Fruit fly (Drosophila melanogaster): ENCODE results near the gene Ptpa.

Gene Ptpa

DNA sequence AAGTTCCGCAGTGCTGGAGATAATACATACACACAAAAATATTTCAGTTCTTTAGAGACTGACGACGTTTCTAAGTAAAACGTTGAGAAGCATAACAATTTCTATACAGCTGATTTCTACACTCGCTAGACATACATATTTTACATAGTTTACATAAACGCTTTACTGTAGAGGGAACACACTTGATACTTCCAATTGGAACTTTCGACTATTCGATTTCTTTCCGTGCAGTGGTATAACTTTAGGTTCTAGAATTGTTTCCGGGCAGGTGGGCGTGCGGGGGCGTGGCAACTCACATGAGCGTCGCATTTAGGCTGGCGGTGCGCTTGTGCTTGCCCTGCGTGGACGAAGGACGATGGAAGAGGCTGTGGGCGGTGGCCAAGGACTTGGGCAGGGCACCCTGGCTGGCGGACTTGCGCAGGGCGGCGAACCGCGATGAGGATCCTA lies 4.3 kb upstream of the Ptpa start (continued):
- TF ChIP-seq her (GFP tag; optimal IDR thresholded peaks at IDR 0.05) (no peak), CG10147 (GFP tag; optimal IDR thresholded peaks at IDR 0.05) (no peak), sqz (GFP tag; optimal IDR thresholded peaks at IDR 0.05) (no peak), H2.0 (GFP tag; IDR thresholded peaks at IDR 0.05) (no peak), HmgD (GFP tag; optimal IDR thresholded peaks at IDR 0.05) (peak; percentile 30), ken (GFP tag; IDR thresholded peaks at IDR 0.05) (no peak), ci (GFP tag; IDR thresholded peaks at IDR 0.05) (no peak), CG15269 (tag; optimal IDR thresholded peaks at IDR 0.05) (peak; percentile 25), Dref (GFP tag; IDR thresholded peaks at IDR 0.05) (no peak), cad (GFP tag; optimal IDR thresholded peaks at IDR 0.05) (no peak), CG2875 (GFP tag; optimal IDR thresholded peaks at IDR 0.05) (no peak), CG31224 (GFP tag; IDR thresholded peaks at IDR 0.05) (no peak), tll (GFP tag; optimal IDR thresholded peaks at IDR 0.05) (no peak), gcm (GFP tag; optimal IDR thresholded peaks at IDR 0.05) (no peak), br (optimal IDR thresholded peaks at IDR 0.05) (no peak), stwl (tag; optimal IDR thresholded peaks at IDR 0.05) (no peak), CG13775 (GFP tag; optimal IDR thresholded peaks at IDR 0.05) (no peak), CG12155 (GFP tag; optimal IDR thresholded peaks at IDR 0.05) (no peak), HLH3B (GFP tag; IDR thresholded peaks at IDR 0.05) (no peak), CG18619 (GFP tag; optimal IDR thresholded peaks at IDR 0.05) (no peak), CG12299 (tag; optimal IDR thresholded peaks at IDR 0.05) (no peak), Scr (GFP tag; IDR thresholded peaks at IDR 0.05; ENCODE audit: partially characterized antibody) (no peak), nmo (GFP tag; optimal IDR thresholded peaks at IDR 0.05) (peak; percentile 16), CG31441 (GFP tag; IDR thresholded peaks at IDR 0.05) (no peak), Rfx (GFP tag; IDR thresholded peaks at IDR 0.05) (no peak), CG31365 (tag; optimal IDR thresholded peaks at IDR 0.05) (no peak), zfh2 (GFP tag; optimal IDR thresholded peaks at IDR 0.05) (no peak), PHDP (tag; optimal IDR thresholded peaks at IDR 0.05) (peak; percentile 7), ham (GFP tag; IDR thresholded peaks at IDR 0.05) (no peak), grn (GFP tag; optimal IDR thresholded peaks at IDR 0.05) (no peak), Hmr (GFP tag; optimal IDR thresholded peaks at IDR 0.05) (no peak), rib (GFP tag; IDR thresholded peaks at IDR 0.05) (no peak), tup (GFP tag; optimal IDR thresholded peaks at IDR 0.05) (no peak), CG15514 (GFP tag; optimal IDR thresholded peaks at IDR 0.05) (no peak), jing (GFP tag; optimal IDR thresholded peaks at IDR 0.05) (no peak), mam (GFP tag; optimal IDR thresholded peaks at IDR 0.05) (peak; percentile 29), CG5245 (GFP tag; optimal IDR thresholded peaks at IDR 0.05) (no peak), sd (tag; optimal IDR thresholded peaks at IDR 0.05) (no peak), oc (tag; optimal IDR thresholded peaks at IDR 0.05) (no peak), CG16863 (GFP tag; optimal IDR thresholded peaks at IDR 0.05) (no peak), Ssrp (tag; optimal IDR thresholded peaks at IDR 0.05) (no peak), ash1 (GFP tag; optimal IDR thresholded peaks at IDR 0.05) (no peak), yki (optimal IDR thresholded peaks at IDR 0.05) (no peak), onecut (GFP tag; IDR thresholded peaks at IDR 0.05) (no peak), Sox102F (GFP tag; optimal IDR thresholded peaks at IDR 0.05) (peak; percentile 16), slp2 (GFP tag; optimal IDR thresholded peaks at IDR 0.05) (no peak), Sry-β (GFP tag; optimal IDR thresholded peaks at IDR 0.05) (no peak), CG32772 (GFP tag; IDR thresholded peaks at IDR 0.05) (no peak), Hr51 (GFP tag; optimal IDR thresholded peaks at IDR 0.05) (peak in 1 of 2 experiments; percentile 3), CG8478 (optimal IDR thresholded peaks at IDR 0.05) (no peak), Six4 (GFP tag; optimal IDR thresholded peaks at IDR 0.05) (no peak), zfh1 (GFP tag; IDR thresholded peaks at IDR 0.05) (no peak), crol (GFP tag; IDR thresholded peaks at IDR 0.05) (no peak)
